Worm (Caenorhabditis elegans) whole organism, early embryonic: ENCODE data around the gene evl-18.

Source experiments
- B0310.2 ChIP-seq: sonication (generic microtip); optimal IDR thresholded peaks from 2 replicates; lab custom pipeline; 2016; ENCODE audit warnings: mild to moderate bottlenecking, missing genetic modification characterization, missing compliant biosample characterization
- F13C5.2 ChIP-seq: sonication (generic microtip); optimal IDR thresholded peaks from 2 replicates; lab custom pipeline; 2017; ENCODE audit warnings: mild to moderate bottlenecking, missing genetic modification characterization, inconsistent platforms, missing compliant biosample characterization
- aly-1 ChIP-seq: sonication (generic microtip); optimal IDR thresholded peaks from 2 replicates; lab custom pipeline; 2016; ENCODE audit warnings: missing genetic modification characterization, missing compliant biosample characterization
- ama-1 ChIP-seq: fragments of 150-350 bp; optimal IDR thresholded peaks from 2 replicates; lab custom pipeline; 2014
- ceh-13 ChIP-seq: fragments of 200-800 bp; sonication (Bioruptor generic); optimal IDR thresholded peaks from 2 replicates; lab custom pipeline; 2018; ENCODE audit warnings: mild to moderate bottlenecking, missing genetic modification characterization, missing compliant biosample characterization
- ceh-36 ChIP-seq: sonication (generic microtip); optimal IDR thresholded peaks from 2 replicates; lab custom pipeline; 2016; ENCODE audit warnings: missing genetic modification characterization, inconsistent platforms, missing compliant biosample characterization
- ets-7 ChIP-seq: sonication (generic microtip); optimal IDR thresholded peaks from 2 replicates; lab custom pipeline; 2016; ENCODE audit warnings: missing genotype, missing genetic modification characterization, missing compliant biosample characterization
- flt-1 ChIP-seq: fragments of 200-800 bp; sonication (Bioruptor generic); IDR thresholded peaks from 2 replicates; pipeline ENCODE4 v1.3.6; 2022; ENCODE audit warnings: missing genetic modification characterization, missing compliant biosample characterization
- hmbx-1 ChIP-seq: sonication (generic microtip); optimal IDR thresholded peaks from 2 replicates; lab custom pipeline; 2016; ENCODE audit warnings: mild to moderate bottlenecking, missing genetic modification characterization, missing compliant biosample characterization
- hmg-4 ChIP-seq: fragments of 200-800 bp; sonication (Bioruptor generic); optimal IDR thresholded peaks from 2 replicates; lab custom pipeline; 2018; ENCODE audit warnings: mild to moderate bottlenecking, missing genetic modification characterization, missing compliant biosample characterization
- hnd-1 ChIP-seq: sonication (generic microtip); optimal IDR thresholded peaks from 2 replicates; lab custom pipeline; 2016; ENCODE audit warnings: missing genetic modification characterization, missing compliant biosample characterization
- pes-1 ChIP-seq: fragments of 200-800 bp; sonication (Bioruptor generic); IDR thresholded peaks from 2 replicates; pipeline ENCODE4 v1.3.6; 2022; ENCODE audit warnings: missing genetic modification reagents, missing genetic modification characterization, missing compliant biosample characterization
- scrt-1 ChIP-seq: fragments of 200-800 bp; sonication (Bioruptor generic); IDR thresholded peaks from 2 replicates; pipeline ENCODE4 v1.3.6; 2022; ENCODE audit warnings: missing genetic modification characterization, missing compliant biosample characterization
- sea-1 ChIP-seq: fragments of 200-800 bp; sonication (Bioruptor generic); conservative IDR thresholded peaks from 2 replicates; pipeline ENCODE4 v1.3.6; 2022; ENCODE audit warnings: missing genetic modification characterization, missing compliant biosample characterization
- tbx-11 ChIP-seq: fragments of 200-800 bp; sonication (Bioruptor generic); IDR thresholded peaks from 2 replicates; pipeline ENCODE4 v1.3.6; 2022; ENCODE audit warnings: missing genetic modification characterization, missing compliant biosample characterization
- tbx-37 ChIP-seq: fragments of 200-800 bp; sonication (Bioruptor generic); conservative IDR thresholded peaks from 2 replicates; pipeline ENCODE4 v1.3.6; 2022; ENCODE audit warnings: missing genetic modification reagents, missing genetic modification characterization, missing compliant biosample characterization
- tra-4 ChIP-seq: sonication (generic microtip); optimal IDR thresholded peaks from 2 replicates; lab custom pipeline; 2017; ENCODE audit warnings: missing genetic modification characterization, missing compliant biosample characterization

Gene evl-18

ce11 chrIII:3726443-3726842 is 8.4 kb downstream of the evl-18 start, which contains the start of gene gldi-5:
TSS of gene gldi-5 (minus strand) at chrIII:3726500.
- no peak for TF ChIP-seq ama-1 (lab: Kevin White, UChicago)

ce11 chrIII:3724880-3725279 is 10.0 kb downstream of the evl-18 start, which contains the start of gene C14B1.12:
TSS of gene C14B1.12 (minus strand) at chrIII:3724980.
- TF ChIP-seq sea-1 (GFP tag; lab: Robert Waterston, UW), result no peak
- no peak for TF ChIP-seq ama-1 (lab: Kevin White, UChicago)
- TF ChIP-seq B0310.2 (tag; lab: Kevin White, UChicago), result no peak
- TF ChIP-seq ceh-36, result no peak
- no peak for TF ChIP-seq tra-4 (tag; lab: Kevin White, UChicago)
- no peak for TF ChIP-seq ceh-13 (GFP tag; lab: Kevin White, UChicago)
- no peak for TF ChIP-seq ets-7
- no peak for TF ChIP-seq flt-1
- TF ChIP-seq scrt-1 (GFP tag; lab: Robert Waterston, UW), result no peak
- TF ChIP-seq hmg-4 (GFP tag; lab: Kevin White, UChicago), result no peak
- TF ChIP-seq pes-1 (GFP tag; lab: Robert Waterston, UW), result no peak
- TF ChIP-seq hnd-1 (tag; lab: Kevin White, UChicago), result no peak
- no peak for TF ChIP-seq F13C5.2
- no peak for TF ChIP-seq aly-1 (tag; lab: Kevin White, UChicago)
- no peak for TF ChIP-seq hmbx-1
- TF ChIP-seq tbx-37 (GFP tag; lab: Robert Waterston, UW), result no peak
- TF ChIP-seq tbx-11 (GFP tag; lab: Robert Waterston, UW), result no peak

- TF ChIP-seq hmg-4 (GFP tag; lab: Kevin White, UChicago), result no peak
- TF ChIP-seq ceh-36, result no peak
- TF ChIP-seq F13C5.2, result no peak
- no peak for TF ChIP-seq ets-7
- no peak for TF ChIP-seq hmbx-1
- no peak for TF ChIP-seq pes-1 (GFP tag; lab: Robert Waterston, UW)
- TF ChIP-seq ceh-13 (GFP tag; lab: Kevin White, UChicago), result no peak
- TF ChIP-seq aly-1 (tag; lab: Kevin White, UChicago), result no peak
These were observed 11.1 kb downstream of the evl-18 start for ce11 chrIII:3723726-3724125.

ce11 chrIII:3719564-3719963 is 15.3 kb downstream of the evl-18 start, which contains the start of gene C14B1.8:
TSS of gene C14B1.8 (minus strand) at chrIII:3719680.
- TF ChIP-seq pes-1 (GFP tag; lab: Robert Waterston, UW) (no peak), ama-1 (lab: Kevin White, UChicago) (no peak), ets-7 (no peak), scrt-1 (GFP tag; lab: Robert Waterston, UW) (no peak), tbx-11 (GFP tag; lab: Robert Waterston, UW) (no peak), tbx-37 (GFP tag; lab: Robert Waterston, UW) (no peak), ceh-13 (GFP tag; lab: Kevin White, UChicago) (no peak), aly-1 (tag; lab: Kevin White, UChicago) (no peak), tra-4 (tag; lab: Kevin White, UChicago) (no peak), sea-1 (GFP tag; lab: Robert Waterston, UW) (no peak), F13C5.2 (no peak)

ce11 chrIII:3716073-3716659 is 18.7 kb downstream of the evl-18 start:
- TF ChIP-seq flt-1, result no peak

- TF ChIP-seq F13C5.2, result no peak
- TF ChIP-seq B0310.2 (tag; lab: Kevin White, UChicago), result no peak
These were observed 21.7 kb downstream of the evl-18 start, which contains the start of gene nrde-1 for ce11 chrIII:3713163-3713562. TSS of gene nrde-1 (plus strand) at chrIII:3713463.

ce11 chrIII:3709030-3709429 is 25.8 kb downstream of the evl-18 start, which contains the start of gene alkb-8:
TSS of gene alkb-8 (plus strand) at chrIII:3709330.
- TF ChIP-seq ceh-13 (GFP tag; lab: Kevin White, UChicago), result no peak

ce11 chrIII:3706586-3706985 is 28.3 kb downstream of the evl-18 start, which contains the start of gene dph-1:
TSS of gene dph-1 (plus strand) at chrIII:3706886.
- TF ChIP-seq aly-1 (tag; lab: Kevin White, UChicago) (no peak), F13C5.2 (no peak), hmbx-1 (no peak), tbx-37 (GFP tag; lab: Robert Waterston, UW) (no peak), tbx-11 (GFP tag; lab: Robert Waterston, UW) (no peak)

ce11 chrIII:3704967-3705366 is 29.9 kb downstream of the evl-18 start, which contains the start of gene wdr-5.1:
TSS of gene wdr-5.1 (plus strand) at chrIII:3705285.
- TF ChIP-seq hnd-1 (tag; lab: Kevin White, UChicago) (no peak), B0310.2 (tag; lab: Kevin White, UChicago) (no peak), tbx-37 (GFP tag; lab: Robert Waterston, UW) (no peak), sea-1 (GFP tag; lab: Robert Waterston, UW) (no peak), hmbx-1 (no peak), ceh-13 (GFP tag; lab: Kevin White, UChicago) (no peak), pes-1 (GFP tag; lab: Robert Waterston, UW) (no peak), scrt-1 (GFP tag; lab: Robert Waterston, UW) (no peak), tbx-11 (GFP tag; lab: Robert Waterston, UW) (no peak), hmg-4 (GFP tag; lab: Kevin White, UChicago) (no peak), ceh-36 (no peak), tra-4 (tag; lab: Kevin White, UChicago) (no peak), ama-1 (lab: Kevin White, UChicago) (no peak), aly-1 (tag; lab: Kevin White, UChicago) (no peak)
